Worm (Caenorhabditis elegans) whole organism, young adult: ENCODE data around the gene BE10.5.
"Not testable (repeated sequence)": the region's sequence is repeated elsewhere in the genome, so short reads cannot be mapped to it uniquely, and the experiment has no call there.

ENCODE experiments used
- B0261.1 ChIP-seq: sonication (generic microtip); optimal IDR thresholded peaks from 2 replicates; lab custom pipeline; 2016; ENCODE audit warnings: mild to moderate bottlenecking, missing genetic modification characterization, moderate library complexity, missing compliant biosample characterization
- C06A6.2 ChIP-seq: fragments of 200-800 bp; sonication (Bioruptor generic); conservative IDR thresholded peaks from 2 replicates; pipeline ENCODE4 v1.3.6; 2022; ENCODE audit warnings: missing genetic modification characterization, missing compliant biosample characterization
- C17E4.6 ChIP-seq: fragments of 200-800 bp; sonication (Bioruptor generic); IDR thresholded peaks from 2 replicates; pipeline ENCODE4 v1.3.6; 2022; ENCODE audit warnings: missing genetic modification reagents, missing genetic modification characterization, missing compliant biosample characterization
- D2030.7 ChIP-seq: fragments of 200-800 bp; sonication (Bioruptor generic); IDR thresholded peaks from 2 replicates; pipeline ENCODE4 v1.3.6; 2022; ENCODE audit warnings: missing genetic modification reagents, missing genetic modification characterization, missing compliant biosample characterization
- F33H1.4 ChIP-seq: fragments of 200-800 bp; sonication (Bioruptor generic); IDR thresholded peaks from 2 replicates; pipeline ENCODE4 v1.3.6; 2022; ENCODE audit warnings: missing genetic modification reagents, missing genetic modification characterization, missing compliant biosample characterization
- T07F8.4 ChIP-seq: sonication (generic microtip); optimal IDR thresholded peaks from 2 replicates; lab custom pipeline; 2016; ENCODE audit warnings: mild to moderate bottlenecking, missing genetic modification characterization, moderate library complexity, missing compliant biosample characterization
- aptf-2 ChIP-seq: fragments of 200-800 bp; sonication (Bioruptor generic); conservative IDR thresholded peaks from 2 replicates; pipeline ENCODE4 v1.3.6; 2022; ENCODE audit warnings: missing genetic modification reagents, missing genetic modification characterization, missing compliant biosample characterization
- cebp-1 ChIP-seq, 2 experiments: fragments of 200-800 bp in 1 of 2; sonication (Bioruptor generic) in 1 of 2; sonication (generic microtip) in 1 of 2; IDR thresholded peaks in 1 of 2; optimal IDR thresholded peaks in 1 of 2; 2 replicates each; pipeline versions ENCODE4 v1.3.6 to Lab custom; 2017 to 2022; ENCODE audit warnings: missing compliant biosample characterization in 2 of 2, missing genetic modification characterization in 2 of 2, mild to moderate bottlenecking in 1 of 2, missing genetic modification reagents in 1 of 2, moderate library complexity in 1 of 2
- cebp-2 ChIP-seq: fragments of 200-800 bp; sonication (Bioruptor generic); IDR thresholded peaks from 2 replicates; pipeline ENCODE4 v1.3.6; 2022; ENCODE audit warnings: missing genetic modification characterization, missing compliant biosample characterization
- ceh-27 ChIP-seq: fragments of 200-800 bp; sonication (Bioruptor generic); optimal IDR thresholded peaks from 2 replicates; lab custom pipeline; 2018; ENCODE audit warnings: mild to moderate bottlenecking, missing genetic modification characterization, moderate library complexity, missing compliant biosample characterization
- die-1 ChIP-seq: sonication (generic microtip); optimal IDR thresholded peaks from 2 replicates; lab custom pipeline; 2016; ENCODE audit warnings: missing genotype, mild to moderate bottlenecking, missing genetic modification characterization, missing compliant biosample characterization
- dpff-1 ChIP-seq: sonication (generic microtip); optimal IDR thresholded peaks from 2 replicates; lab custom pipeline; 2017; ENCODE audit warnings: mild to moderate bottlenecking, missing genetic modification characterization, missing compliant biosample characterization
- egl-18 ChIP-seq: fragments of 200-800 bp; sonication (Bioruptor generic); IDR thresholded peaks from 2 replicates; pipeline ENCODE4 v1.3.6; 2022; ENCODE audit warnings: missing genetic modification reagents, missing genetic modification characterization, missing compliant biosample characterization
- egrh-3 ChIP-seq: fragments of 200-800 bp; sonication (Bioruptor generic); IDR thresholded peaks from 2 replicates; pipeline ENCODE4 v1.3.6; 2022; ENCODE audit warnings: missing genetic modification reagents, missing genetic modification characterization, missing compliant biosample characterization
- hmg-20 ChIP-seq: fragments of 200-800 bp; sonication (Bioruptor generic); IDR thresholded peaks from 2 replicates; pipeline ENCODE4 v1.3.6; 2022; ENCODE audit warnings: missing genetic modification reagents, missing genetic modification characterization, missing compliant biosample characterization
- let-607 ChIP-seq, 2 experiments: fragments of 200-800 bp in 1 of 2; sonication (Bioruptor generic) in 1 of 2; sonication (generic microtip) in 1 of 2; optimal IDR thresholded peaks; 2 replicates each; lab custom pipeline; 2016 to 2018; ENCODE audit warnings: mild to moderate bottlenecking in 2 of 2, missing compliant biosample characterization in 2 of 2, missing genetic modification characterization in 2 of 2, moderate library complexity in 2 of 2, missing genotype in 1 of 2
- lin-35 ChIP-seq, 3 experiments: fragments of 150-350 bp in 2 of 3; sonication (generic microtip) in 1 of 3; optimal IDR thresholded peaks; 2 replicates each; lab custom pipeline; 2014 to 2018; ENCODE audit warnings: missing biosample characterization in 3 of 3, missing genetic modification characterization in 3 of 3, missing genetic modification reagents in 3 of 3
- lin-54 ChIP-seq: fragments of 200-800 bp; sonication (Bioruptor generic); optimal IDR thresholded peaks from 2 replicates; lab custom pipeline; 2018; ENCODE audit warnings: mild to moderate bottlenecking, missing genetic modification characterization, missing compliant biosample characterization
- lir-1 ChIP-seq: fragments of 200-800 bp; sonication (Bioruptor generic); conservative IDR thresholded peaks from 2 replicates; pipeline ENCODE4 v1.3.6; 2022; ENCODE audit warnings: missing genetic modification reagents, missing genetic modification characterization, missing compliant biosample characterization
- madf-10 ChIP-seq: sonication (generic microtip); optimal IDR thresholded peaks from 2 replicates; lab custom pipeline; 2016; ENCODE audit warnings: mild to moderate bottlenecking, missing genetic modification characterization, missing compliant biosample characterization
- madf-6 ChIP-seq: fragments of 200-800 bp; sonication (Bioruptor generic); IDR thresholded peaks from 2 replicates; pipeline ENCODE4 v1.3.6; 2022; ENCODE audit warnings: missing genetic modification reagents, missing genetic modification characterization, missing compliant biosample characterization
- mcd-1 ChIP-seq: fragments of 200-800 bp; sonication (Bioruptor generic); IDR thresholded peaks from 2 replicates; pipeline ENCODE4 v1.3.6; 2022; ENCODE audit warnings: missing genetic modification reagents, missing genetic modification characterization, missing compliant biosample characterization
- nfyb-1 ChIP-seq: fragments of 200-800 bp; sonication (Bioruptor generic); IDR thresholded peaks from 2 replicates; pipeline ENCODE4 v1.3.6; 2022; ENCODE audit warnings: missing genetic modification reagents, missing genetic modification characterization, missing compliant biosample characterization
- nhr-27 ChIP-seq: fragments of 200-800 bp; sonication (Bioruptor generic); optimal IDR thresholded peaks from 2 replicates; lab custom pipeline; 2018; ENCODE audit warnings: mild to moderate bottlenecking, missing genetic modification characterization, moderate library complexity, missing compliant biosample characterization
- nhr-80 ChIP-seq: sonication (generic microtip); optimal IDR thresholded peaks from 2 replicates; lab custom pipeline; 2016; ENCODE audit warnings: missing genetic modification characterization, missing compliant biosample characterization
- pha-4 ChIP-seq: fragments of 150-350 bp; sonication (generic microtip); optimal IDR thresholded peaks from 2 replicates; lab custom pipeline; 2014; ENCODE audit warnings: missing biosample characterization, missing genetic modification reagents, missing genetic modification characterization
- rcor-1 ChIP-seq: fragments of 200-800 bp; sonication (Bioruptor generic); IDR thresholded peaks from 2 replicates; pipeline ENCODE4 v1.3.6; 2022; ENCODE audit warnings: missing genetic modification reagents, missing genetic modification characterization, missing compliant biosample characterization
- snpc-4 ChIP-seq, 5 experiments: fragments of 150-350 bp in 1 of 5; sonication (generic microtip) in 4 of 5; optimal IDR thresholded peaks; 2 replicates each; lab custom pipeline; 2014 to 2018; ENCODE audit warnings: missing genetic modification characterization in 5 of 5, missing biosample characterization in 3 of 5, antibody characterized with exemption in 2 of 5, mild to moderate bottlenecking in 2 of 5, missing compliant biosample characterization in 2 of 5, missing genotype in 2 of 5, moderate library complexity in 2 of 5, missing genetic modification reagents in 1 of 5
- somi-1 ChIP-seq: fragments of 200-800 bp; sonication (Bioruptor generic); optimal IDR thresholded peaks from 2 replicates; lab custom pipeline; 2018; ENCODE audit warnings: mild to moderate bottlenecking, missing genetic modification characterization, missing compliant biosample characterization
- ztf-18 ChIP-seq: sonication (generic microtip); optimal IDR thresholded peaks from 2 replicates; lab custom pipeline; 2016; ENCODE audit warnings: missing genotype, mild to moderate bottlenecking, missing genetic modification characterization, missing compliant biosample characterization
- ztf-25 ChIP-seq: fragments of 200-800 bp; sonication (Bioruptor generic); IDR thresholded peaks from 2 replicates; pipeline ENCODE4 v1.3.6; 2022; ENCODE audit warnings: missing genetic modification reagents, missing genetic modification characterization, missing compliant biosample characterization
- ztf-28 ChIP-seq: fragments of 200-800 bp; sonication (Bioruptor generic); IDR thresholded peaks from 2 replicates; pipeline ENCODE4 v1.3.6; 2022; ENCODE audit warnings: missing genetic modification reagents, missing genetic modification characterization, missing compliant biosample characterization
- ztf-3 ChIP-seq: fragments of 200-800 bp; sonication (Bioruptor generic); optimal IDR thresholded peaks from 2 replicates; lab custom pipeline; 2018; ENCODE audit warnings: mild to moderate bottlenecking, missing genetic modification characterization, missing compliant biosample characterization

Gene BE10.5

ce11 chrIII:12849691-12850090 is 43.1 kb upstream of the BE10.5 start:
- no peak for TF ChIP-seq cebp-1 (GFP tag; IDR thresholded peaks at IDR 0.05; lab: Robert Waterston, UW)
- peak; percentile 40 for TF ChIP-seq cebp-1 (tag; optimal IDR thresholded peaks at IDR 0.05; lab: Kevin White, UChicago)
- peak; percentile 69 for TF ChIP-seq nhr-80 (tag; lab: Kevin White, UChicago)
- TF ChIP-seq nfyb-1 = 0 out of 2 replicates have a peak, but pooled peaks have one; percentile 24
- TF ChIP-seq egrh-3 = no peak
- TF ChIP-seq dpff-1 = no peak
- no peak for TF ChIP-seq die-1 (tag; lab: Kevin White, UChicago)
- TF ChIP-seq let-607 (tag; optimal IDR thresholded peaks at IDR 0.05; lab: Kevin White, UChicago) = peak in 1 of 2 experiments; percentile 18
- TF ChIP-seq, all 124 proteins: peak for 4

ce11 chrIII:12848981-12849589 is 42.5 kb upstream of the BE10.5 start:
- TF ChIP-seq F33H1.4 (GFP tag; lab: Robert Waterston, UW) = no peak
- TF ChIP-seq rcor-1 (GFP tag; lab: Robert Waterston, UW) = no peak
- TF ChIP-seq madf-10 (tag; lab: Kevin White, UChicago) = no peak
- TF ChIP-seq ztf-18 (tag; lab: Kevin White, UChicago) = no peak
- no peak for TF ChIP-seq ztf-3
- no peak for TF ChIP-seq madf-6 (GFP tag; lab: Robert Waterston, UW)
- no peak for TF ChIP-seq T07F8.4 (tag; lab: Kevin White, UChicago)
- TF ChIP-seq D2030.7 (GFP tag; lab: Robert Waterston, UW) = no peak
- no peak for TF ChIP-seq snpc-4 (GFP tag; optimal IDR thresholded peaks at IDR 0.05; lab: Kevin White, UChicago)
- peak in 3 of 4 experiments; percentile 9 to 61 (median 42) for TF ChIP-seq snpc-4 (tag; optimal IDR thresholded peaks at IDR 0.05; lab: Kevin White, UChicago)
- TF ChIP-seq lin-35 (GFP tag; optimal IDR thresholded peaks at IDR 0.05; lab: Kevin White, UChicago) = no peak
- TF ChIP-seq aptf-2 (GFP tag; lab: Robert Waterston, UW) = no peak
- no peak for TF ChIP-seq B0261.1 (tag; lab: Kevin White, UChicago)
- TF ChIP-seq mcd-1 = no peak
- TF ChIP-seq egl-18 (GFP tag; lab: Robert Waterston, UW) = no peak
- no peak for TF ChIP-seq hmg-20 (GFP tag; lab: Robert Waterston, UW)
- TF ChIP-seq lin-54 (GFP tag; lab: Kevin White, UChicago) = no peak
- no peak for TF ChIP-seq C06A6.2 (GFP tag; lab: Robert Waterston, UW)
- 0 out of 2 replicates have a peak, but pooled peaks have one; percentile 22 for TF ChIP-seq ztf-25 (GFP tag; lab: Robert Waterston, UW)
- no peak for TF ChIP-seq nhr-80 (tag; lab: Kevin White, UChicago)
- 0 out of 2 replicates have a peak, but pooled peaks have one; percentile 1 for TF ChIP-seq cebp-2
- no peak for TF ChIP-seq ceh-27 (GFP tag; lab: Kevin White, UChicago)
- TF ChIP-seq pha-4 = no peak
- TF ChIP-seq somi-1 (GFP tag; lab: Kevin White, UChicago) = peak; percentile 52
- TF ChIP-seq C17E4.6 (GFP tag; lab: Robert Waterston, UW) = no peak
- no peak for TF ChIP-seq nhr-27
- no peak for TF ChIP-seq lir-1 (GFP tag; lab: Robert Waterston, UW)
- TF ChIP-seq ztf-28 (GFP tag; lab: Robert Waterston, UW) = no peak
- TF ChIP-seq, all 124 proteins: peak for 4

ce11 chrIII:12848173-12848572 is 41.6 kb upstream of the BE10.5 start:
- TF ChIP-seq snpc-4 (GFP tag; optimal IDR thresholded peaks at IDR 0.05; lab: Kevin White, UChicago) = not testable (repeated sequence)
- TF ChIP-seq snpc-4 (tag; optimal IDR thresholded peaks at IDR 0.05; lab: Kevin White, UChicago) = peak in 2 of 4 experiments; percentile 67 to 76
